Worm (Caenorhabditis elegans) whole organism, L4/young adult: ENCODE data around the gene dmsr-13.

ENCODE experiments used
- W03F9.2 ChIP-seq: fragments of 150-350 bp; optimal IDR thresholded peaks from 2 replicates; lab custom pipeline; 2014; ENCODE audit warnings: missing biosample characterization, missing genetic modification characterization
- dao-5 ChIP-seq: sonication (generic microtip); optimal IDR thresholded peaks from 2 replicates; lab custom pipeline; 2016; ENCODE audit warnings: missing genotype, missing genetic modification characterization, moderate library complexity, missing compliant biosample characterization
- him-1 ChIP-seq: sonication (generic microtip); optimal IDR thresholded peaks from 2 replicates; lab custom pipeline; 2016; ENCODE audit warnings: missing genotype, missing genetic modification reagents, missing genetic modification characterization, missing compliant biosample characterization

The dmsr-13 gene

DNA sequence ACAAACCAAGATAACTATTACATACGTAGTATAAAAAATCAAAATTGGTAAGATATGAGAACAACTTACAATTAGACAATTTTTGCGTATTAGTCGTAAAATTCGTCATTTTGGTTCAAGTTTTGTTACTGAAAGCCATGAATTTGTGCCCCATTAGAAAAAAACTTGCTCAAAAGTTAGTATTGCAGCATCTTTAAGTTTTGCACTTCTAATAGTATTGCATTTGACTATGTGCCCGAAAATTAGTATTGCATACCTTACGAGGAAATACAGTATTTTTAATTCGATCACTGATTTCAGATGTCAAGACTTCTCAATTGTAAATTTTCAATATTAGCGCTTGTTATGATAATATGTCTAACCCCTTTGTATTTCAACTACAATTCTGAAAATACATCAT lies 1.8 kb upstream of the dmsr-13 start, which contains the start of gene T15B7.8:
Gene T15B7.8 (plus strand): TSS at position 301 of the 400 bp plus-strand sequence.
- no peak for TF ChIP-seq him-1
- TF ChIP-seq W03F9.2 (tag; lab: Kevin White, UChicago) = no peak
- TF ChIP-seq dao-5 = no peak

- no peak for TF ChIP-seq W03F9.2 (tag; lab: Kevin White, UChicago)
Observed at ce11 chrV:6817184-6817583, 2.5 kb downstream of the dmsr-13 start, which contains the start of gene dmsr-14. Gene dmsr-14, minus strand, starts transcription at chrV:6817284.

- TF ChIP-seq him-1 (no peak), W03F9.2 (tag; lab: Kevin White, UChicago) (no peak), dao-5 (no peak)
Observed at ce11 chrV:6813862-6814261, 5.8 kb downstream of the dmsr-13 start.

DNA sequence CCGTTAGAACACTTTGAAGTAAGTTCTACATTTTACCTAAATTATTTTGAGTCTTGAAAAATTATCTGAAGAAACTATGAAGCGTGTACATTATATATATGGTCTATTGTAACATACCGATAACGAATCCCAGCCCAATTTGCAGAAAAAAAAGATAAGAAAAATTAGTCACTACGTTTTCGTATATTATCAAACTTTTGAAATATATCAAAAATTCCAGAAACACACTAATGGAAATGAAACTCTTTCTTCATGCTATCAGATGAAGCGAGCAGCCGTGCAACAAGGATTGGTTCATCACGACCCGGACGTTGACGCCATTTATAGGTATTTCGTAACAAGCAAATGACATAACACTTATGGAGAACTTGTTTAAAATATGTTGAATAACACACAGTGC lies 7.8 kb downstream of the dmsr-13 start:
- no peak for TF ChIP-seq W03F9.2 (tag; lab: Kevin White, UChicago)
- TF ChIP-seq dao-5 = no peak

ce11 chrV:6810091-6810490 lies 9.6 kb downstream of the dmsr-13 start:
- no peak for TF ChIP-seq W03F9.2 (tag; lab: Kevin White, UChicago)
- TF ChIP-seq him-1 = no peak
- no peak for TF ChIP-seq dao-5

- TF ChIP-seq him-1 (no peak), W03F9.2 (tag; lab: Kevin White, UChicago) (no peak), dao-5 (no peak)
Observed at ce11 chrV:6808962-6809361, 10.8 kb downstream of the dmsr-13 start, which contains the start of gene dmsr-16. Gene dmsr-16, minus strand, starts transcription at chrV:6809062.

- TF ChIP-seq dao-5 = no peak
- no peak for TF ChIP-seq him-1
- no peak for TF ChIP-seq W03F9.2 (tag; lab: Kevin White, UChicago)
Observed at ce11 chrV:6806340-6806739, 13.4 kb downstream of the dmsr-13 start, which contains the start of gene dmsr-12. Gene dmsr-12, minus strand, starts transcription at chrV:6806440.

- TF ChIP-seq dao-5 (no peak), him-1 (no peak)
Observed at ce11 chrV:6803992-6804391, 15.7 kb downstream of the dmsr-13 start, which contains the start of gene dmsr-11. Gene dmsr-11, minus strand, starts transcription at chrV:6804092.

DNA sequence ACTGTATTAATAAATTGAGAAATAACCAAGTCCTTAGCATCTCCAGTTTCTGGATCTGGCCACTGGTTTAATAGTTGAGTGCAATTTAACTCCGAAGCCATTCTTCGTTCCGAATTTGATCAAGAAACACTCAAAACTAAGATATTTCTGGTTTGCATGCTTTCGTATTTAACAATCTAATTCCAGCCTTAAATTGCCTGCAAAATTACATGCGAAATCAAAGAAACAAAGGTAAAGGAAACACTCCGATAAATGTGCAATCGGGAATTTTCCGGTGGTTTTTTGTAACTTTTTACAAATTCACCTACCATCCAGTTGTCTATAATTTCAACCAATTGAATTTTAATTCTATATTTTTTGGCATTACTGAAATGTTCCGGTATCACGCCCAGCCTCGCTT lies 17.9 kb downstream of the dmsr-13 start, which contains the start of gene dmsr-10:
Gene dmsr-10 (minus strand): TSS at position 101 of the 400 bp plus-strand sequence.
- TF ChIP-seq him-1 (no peak), W03F9.2 (tag; lab: Kevin White, UChicago) (no peak), dao-5 (no peak)

ce11 chrV:6799564-6799963 lies 20.1 kb downstream of the dmsr-13 start, which contains the start of gene dmsr-9:
Gene dmsr-9, minus strand, starts transcription at chrV:6799664.
- TF ChIP-seq dao-5 (no peak), him-1 (no peak), W03F9.2 (tag; lab: Kevin White, UChicago) (no peak)

DNA sequence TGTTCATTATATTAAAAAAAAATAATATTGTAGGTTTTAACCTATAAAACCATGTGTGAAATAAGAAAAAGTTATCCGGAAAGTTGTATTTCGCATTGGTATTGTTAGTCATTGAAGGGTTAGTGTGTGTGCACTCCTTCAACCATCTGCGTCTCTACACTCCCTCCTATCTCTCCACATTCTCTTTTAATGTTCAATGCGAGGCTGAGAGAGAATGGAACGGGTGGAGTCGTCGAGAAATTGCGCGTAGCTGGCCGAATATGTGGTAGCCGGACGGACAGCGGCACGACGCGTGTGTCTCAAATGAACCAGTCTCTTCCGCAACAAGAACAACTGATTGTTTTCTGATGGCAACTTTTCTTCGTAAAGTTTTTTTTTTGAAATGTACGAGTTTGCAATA lies 22.8 kb downstream of the dmsr-13 start:
- no peak for TF ChIP-seq dao-5
- no peak for TF ChIP-seq W03F9.2 (tag; lab: Kevin White, UChicago)
- TF ChIP-seq him-1 = no peak

- TF ChIP-seq dao-5 (no peak), him-1 (no peak), W03F9.2 (tag; lab: Kevin White, UChicago) (no peak)
Observed at ce11 chrV:6796264-6796663, 23.4 kb downstream of the dmsr-13 start.

- no peak for TF ChIP-seq him-1
- no peak for TF ChIP-seq dao-5
- TF ChIP-seq W03F9.2 (tag; lab: Kevin White, UChicago) = no peak
Observed at ce11 chrV:6793744-6794239, 25.9 kb downstream of the dmsr-13 start, which contains the start of gene ZC404.1. Gene ZC404.1, plus strand, starts transcription at chrV:6794189.

DNA sequence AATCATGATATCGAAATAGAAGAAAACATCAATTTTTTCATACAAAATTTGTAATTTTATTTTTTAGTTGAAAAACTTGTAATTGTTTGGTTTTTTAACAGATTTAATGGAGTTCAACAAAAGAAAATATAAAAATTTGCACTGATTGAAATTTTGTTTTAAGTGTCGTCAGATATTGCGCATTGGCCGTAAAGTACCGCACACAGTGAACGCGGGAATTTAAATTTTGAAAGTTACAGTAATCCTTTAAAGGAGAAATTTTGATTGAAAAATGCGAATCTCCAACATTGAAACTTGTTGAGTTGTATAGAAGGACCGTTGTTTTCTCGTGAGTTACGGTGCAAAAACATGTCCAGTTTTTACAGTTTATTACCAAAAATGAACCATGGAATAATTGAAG lies 26.7 kb downstream of the dmsr-13 start:
- TF ChIP-seq dao-5 = no peak
- no peak for TF ChIP-seq W03F9.2 (tag; lab: Kevin White, UChicago)
- no peak for TF ChIP-seq him-1

DNA sequence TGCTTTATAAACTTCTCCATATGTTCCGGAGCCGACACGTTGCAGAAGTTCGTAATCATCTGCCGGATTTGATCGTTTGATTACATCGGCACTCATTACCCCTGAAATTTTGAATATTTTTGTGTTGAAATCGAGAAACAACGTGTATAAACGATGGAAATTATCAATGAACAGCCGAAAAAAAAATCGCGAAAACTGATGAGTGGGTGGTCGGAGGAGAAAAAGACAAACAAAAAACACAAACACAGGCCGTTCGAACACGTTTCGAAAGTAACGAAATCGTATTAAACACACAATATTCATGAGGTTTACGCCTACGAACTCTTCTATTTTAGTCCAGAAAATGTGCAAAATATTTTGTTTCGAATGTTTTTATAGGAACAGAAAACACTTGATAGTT lies 27.1 kb downstream of the dmsr-13 start, which contains the start of gene gck-2:
Gene gck-2 (minus strand): TSS at position 101 of the 400 bp plus-strand sequence.
- TF ChIP-seq dao-5 = no peak
- TF ChIP-seq him-1 = no peak
- no peak for TF ChIP-seq W03F9.2 (tag; lab: Kevin White, UChicago)

DNA sequence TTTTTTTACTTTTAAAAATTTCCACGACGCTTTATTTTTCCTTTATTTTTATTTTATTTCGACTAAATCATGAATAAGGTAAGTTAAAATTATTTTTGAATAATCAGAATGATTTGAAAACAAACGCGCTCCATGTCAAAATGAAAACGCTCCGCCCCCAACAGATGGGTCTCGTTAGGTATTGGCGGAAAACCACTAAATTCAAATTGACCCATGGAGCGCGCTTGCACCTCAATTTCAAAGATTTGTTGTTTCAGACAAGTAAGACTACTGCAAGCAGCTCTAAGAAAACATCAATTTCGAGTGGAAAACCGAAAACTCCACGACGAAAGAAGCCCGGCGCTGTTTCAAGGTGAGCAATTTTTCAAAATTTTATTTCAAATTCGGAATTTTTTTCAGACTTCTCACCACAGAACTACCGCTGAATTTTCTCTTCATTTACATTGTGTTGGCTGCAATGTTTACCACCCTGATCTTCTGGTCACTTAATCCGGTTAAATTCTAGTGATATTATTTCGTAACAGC lies 31.7 kb downstream of the dmsr-13 start, which contains the start of gene ZC404.2:
Gene ZC404.2 (plus strand): TSS at position 47 of the 525 bp plus-strand sequence.
- TF ChIP-seq dao-5 = no peak
- TF ChIP-seq him-1 = no peak
- no peak for TF ChIP-seq W03F9.2 (tag; lab: Kevin White, UChicago)
